ENCODE assay signal across 2 worm cellular contexts in the genomic region with DNA sequence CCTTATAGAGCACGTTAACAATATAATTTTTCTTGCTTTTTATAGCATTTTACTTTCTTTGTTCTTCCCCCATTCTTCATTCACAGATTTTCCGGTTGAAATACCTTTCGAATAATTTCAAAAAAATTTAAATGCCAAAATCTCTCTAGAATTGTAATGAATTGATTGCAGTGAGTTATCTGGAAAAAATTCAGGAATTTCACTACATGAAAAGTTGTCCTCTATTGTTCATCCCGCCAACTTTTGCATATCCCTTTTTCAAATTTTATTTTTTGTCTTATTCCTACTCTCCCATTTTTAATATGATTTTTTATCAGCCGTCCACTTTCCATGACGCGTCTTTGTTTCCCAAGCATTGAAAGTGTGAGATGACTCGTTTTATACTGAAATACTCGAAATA.
A peak's percentile ranks its signal among the peaks of the same experiment; 100 is the strongest.
TF ChIP-seq lines count a peak whose summit lies in the region.

No protein-coding gene starts in this region.

TF ChIP-seq in whole organism, L4 larva, 104 proteins besides CTCF, POLR2A, EP300 and RAD21:
- no peak for TF ChIP-seq R02D3.7 (tag; optimal IDR thresholded peaks at IDR 0.05; lab: Kevin White, UChicago)
- no peak for TF ChIP-seq daf-16 (GFP tag; optimal IDR thresholded peaks at IDR 0.05; lab: Kevin White, UChicago)
- no peak for TF ChIP-seq daf-16 (tag; optimal IDR thresholded peaks at IDR 0.05; lab: Kevin White, UChicago)
- TF ChIP-seq nhr-42 (GFP tag; IDR thresholded peaks at IDR 0.05; lab: Robert Waterston, UW) = no peak
- no peak for TF ChIP-seq Y5F2A.4 (GFP tag; optimal IDR thresholded peaks at IDR 0.05; lab: Kevin White, UChicago)
- no peak for TF ChIP-seq vab-7 (GFP tag; IDR thresholded peaks at IDR 0.05; lab: Robert Waterston, UW)
- no peak for TF ChIP-seq mxl-3 (GFP tag; optimal IDR thresholded peaks at IDR 0.05; lab: Kevin White, UChicago)
- no peak for TF ChIP-seq nhr-25 (tag; optimal IDR thresholded peaks at IDR 0.05; lab: Kevin White, UChicago; ENCODE audit: borderline replicate concordance, insufficient read depth)
- TF ChIP-seq nhr-6 (tag; optimal IDR thresholded peaks at IDR 0.05; lab: Kevin White, UChicago) = no peak
- TF ChIP-seq nhr-11 (tag; optimal IDR thresholded peaks at IDR 0.05; lab: Kevin White, UChicago) = no peak
- no peak for TF ChIP-seq zag-1 (tag; optimal IDR thresholded peaks at IDR 0.05; lab: Kevin White, UChicago)
- no peak for TF ChIP-seq ZK546.5 (tag; optimal IDR thresholded peaks at IDR 0.05; lab: Kevin White, UChicago)
- no peak for TF ChIP-seq snpc-4 (tag; optimal IDR thresholded peaks at IDR 0.05; lab: Kevin White, UChicago)
- no peak for TF ChIP-seq ceh-20 (GFP tag; IDR thresholded peaks at IDR 0.05; lab: Robert Waterston, UW)
- TF ChIP-seq jun-1 (tag; optimal IDR thresholded peaks at IDR 0.05; lab: Kevin White, UChicago) = no peak
- peak in 1 of 2 experiments; percentile 50 for TF ChIP-seq unc-62 (GFP tag; optimal IDR thresholded peaks at IDR 0.05 in 1 of 2; lab: Kevin White, UChicago)
- no peak for TF ChIP-seq unc-62 (tag; optimal IDR thresholded peaks at IDR 0.05; lab: Kevin White, UChicago)
- TF ChIP-seq spr-1 (tag; optimal IDR thresholded peaks at IDR 0.05; lab: Kevin White, UChicago) = no peak
- peak; percentile 17 for TF ChIP-seq mes-2 (tag; optimal IDR thresholded peaks at IDR 0.05; lab: Kevin White, UChicago; ENCODE audit: poor library complexity, severe bottlenecking)
- TF ChIP-seq duxl-1 (tag; optimal IDR thresholded peaks at IDR 0.05; lab: Kevin White, UChicago; ENCODE audit: poor library complexity) = no peak
- TF ChIP-seq nhr-111 (GFP tag; optimal IDR thresholded peaks at IDR 0.05; lab: Kevin White, UChicago) = peak; percentile 35
- TF ChIP-seq daf-8 (GFP tag; IDR thresholded peaks at IDR 0.05; lab: Robert Waterston, UW) = no peak
- TF ChIP-seq aly-2 (tag; optimal IDR thresholded peaks at IDR 0.05; lab: Kevin White, UChicago) = no peak
- no peak for TF ChIP-seq lsy-2 (tag; optimal IDR thresholded peaks at IDR 0.05; lab: Kevin White, UChicago)
- peak; percentile 41 for TF ChIP-seq mep-1 (tag; optimal IDR thresholded peaks at IDR 0.05; lab: Kevin White, UChicago)
- TF ChIP-seq ZK337.2 (GFP tag; IDR thresholded peaks at IDR 0.05; lab: Robert Waterston, UW) = no peak
- TF ChIP-seq hlh-30 (tag; optimal IDR thresholded peaks at IDR 0.05; lab: Kevin White, UChicago; ENCODE audit: insufficient read depth) = no peak
- TF ChIP-seq ceh-62 (tag; optimal IDR thresholded peaks at IDR 0.05; lab: Kevin White, UChicago) = no peak
- peak in 1 of 2 experiments; percentile 6; a peak in 1 of 4 replicates for TF ChIP-seq madf-5 (GFP tag; IDR thresholded peaks at IDR 0.05; lab: Robert Waterston, UW)
- no peak for TF ChIP-seq egl-27 (tag; optimal IDR thresholded peaks at IDR 0.05; lab: Kevin White, UChicago)
- TF ChIP-seq ceh-32 (tag; optimal IDR thresholded peaks at IDR 0.05; lab: Kevin White, UChicago; ENCODE audit: poor library complexity) = no peak
- no peak for TF ChIP-seq dmd-8 (GFP tag; IDR thresholded peaks at IDR 0.05; lab: Robert Waterston, UW)

TF ChIP-seq in whole organism, young adult, 124 proteins besides CTCF, POLR2A, EP300 and RAD21:
- TF ChIP-seq madf-10 (tag; optimal IDR thresholded peaks at IDR 0.05; lab: Kevin White, UChicago) = no peak
- peak; percentile 73; the same call in 1 of the 2 replicates for TF ChIP-seq Y53G8AR.9 (GFP tag; conservative IDR thresholded peaks at IDR 0.05; lab: Robert Waterston, UW)
- TF ChIP-seq tbp1 (GFP tag; optimal IDR thresholded peaks at IDR 0.05; lab: Kevin White, UChicago) = no peak
- 0 out of 2 replicates have a peak, but pooled peaks have one; percentile 16 for TF ChIP-seq cebp-1 (GFP tag; IDR thresholded peaks at IDR 0.05; lab: Robert Waterston, UW)
- peak; percentile 39 for TF ChIP-seq cebp-1 (tag; optimal IDR thresholded peaks at IDR 0.05; lab: Kevin White, UChicago)
- TF ChIP-seq ZK185.1 (tag; optimal IDR thresholded peaks at IDR 0.05; lab: Kevin White, UChicago; ENCODE audit: poor library complexity, severe bottlenecking) = no peak
- 0 out of 2 replicates have a peak, but pooled peaks have one; percentile 4 for TF ChIP-seq bed-1 (GFP tag; IDR thresholded peaks at IDR 0.05; lab: Robert Waterston, UW)
- TF ChIP-seq nhr-120 (GFP tag; IDR thresholded peaks at IDR 0.05; lab: Robert Waterston, UW) = no peak
- 0 out of 2 replicates have a peak, but pooled peaks have one; percentile 34 for TF ChIP-seq Y79H2A.3 (GFP tag; conservative IDR thresholded peaks at IDR 0.05; lab: Robert Waterston, UW)
- TF ChIP-seq rec-8 (tag; optimal IDR thresholded peaks at IDR 0.05; lab: Kevin White, UChicago) = no peak
- no peak for TF ChIP-seq efl-1 (GFP tag; optimal IDR thresholded peaks at IDR 0.05; lab: Kevin White, UChicago)
- TF ChIP-seq madf-3 (GFP tag; IDR thresholded peaks at IDR 0.05; lab: Robert Waterston, UW) = 0 out of 2 replicates have a peak, but pooled peaks have one; percentile 65
- peak; percentile 17 for TF ChIP-seq athp-1 (tag; optimal IDR thresholded peaks at IDR 0.05; lab: Kevin White, UChicago)
